Worm (Caenorhabditis elegans): ENCODE measurements around the gene F01D5.7.
A peak's percentile ranks its signal among the peaks of the same experiment; 100 is the strongest.

The F01D5.7 gene

DNA sequence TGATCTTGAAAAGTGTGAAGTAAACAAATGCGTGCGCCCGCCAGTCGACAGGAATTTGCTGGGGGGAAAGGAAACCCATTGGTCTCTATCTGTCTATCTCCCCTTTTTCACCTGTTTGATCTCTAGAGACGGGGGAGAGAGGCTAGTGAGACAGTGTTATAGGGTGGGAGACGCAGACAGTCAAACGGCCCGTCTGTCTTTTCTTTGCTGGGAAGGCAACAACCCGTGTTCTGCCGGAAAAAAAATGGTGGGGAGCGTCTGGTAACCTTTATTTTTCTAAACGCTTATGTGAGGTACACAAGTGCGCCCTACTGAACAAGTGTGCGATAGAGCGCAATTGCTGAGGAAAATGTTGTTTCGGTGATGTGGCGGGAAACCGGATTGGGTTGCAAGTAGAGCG is 42.0 kb downstream of the F01D5.7 start (continued):
- TF ChIP-seq ceh-82 (tag; optimal IDR thresholded peaks at IDR 0.05) (peak in 1 of 3 experiments; percentile 15), nhr-77 (tag; optimal IDR thresholded peaks at IDR 0.05) (peak; percentile 91), jun-1 (tag; optimal IDR thresholded peaks at IDR 0.05) (peak; percentile 75), C16A3.4 (tag; optimal IDR thresholded peaks at IDR 0.05) (peak; percentile 32), dpl-1 (GFP tag; optimal IDR thresholded peaks at IDR 0.05) (peak; percentile 41 to 56 (median 48)), sptf-1 (tag; optimal IDR thresholded peaks at IDR 0.05) (no peak), nhr-71 (tag; optimal IDR thresholded peaks at IDR 0.05) (peak; percentile 89), sox-4 (tag; optimal IDR thresholded peaks at IDR 0.05) (no peak), snpc-4 (tag; optimal IDR thresholded peaks at IDR 0.05) (peak; percentile 64), rnt-1 (tag; optimal IDR thresholded peaks at IDR 0.05) (peak; percentile 68), mab-9 (GFP tag; IDR thresholded peaks at IDR 0.05) (no peak), sup-37 (GFP tag; optimal IDR thresholded peaks at IDR 0.05) (no peak), swsn-7 (tag; optimal IDR thresholded peaks at IDR 0.05) (peak; percentile 60), zip-4 (GFP tag; optimal IDR thresholded peaks at IDR 0.05) (no peak), hlh-4 (tag; optimal IDR thresholded peaks at IDR 0.05) (no peak), C04F5.9 (tag; optimal IDR thresholded peaks at IDR 0.05) (no peak), nhr-84 (tag; optimal IDR thresholded peaks at IDR 0.05) (no peak), pqm-1 (tag; optimal IDR thresholded peaks at IDR 0.05) (no peak), mdl-1 (tag; optimal IDR thresholded peaks at IDR 0.05) (peak in 1 of 2 experiments; percentile 82), ztf-11 (tag; optimal IDR thresholded peaks at IDR 0.05) (peak in 1 of 2 experiments; percentile 4), blmp-1 (tag; optimal IDR thresholded peaks at IDR 0.05) (peak; percentile 77), vab-15 (tag; optimal IDR thresholded peaks at IDR 0.05) (no peak), lin-14 (GFP tag; optimal IDR thresholded peaks at IDR 0.05) (peak; percentile 92), mep-1 (tag; optimal IDR thresholded peaks at IDR 0.05) (peak; percentile 80), pax-3 (tag; optimal IDR thresholded peaks at IDR 0.05) (no peak), zag-1 (tag; optimal IDR thresholded peaks at IDR 0.05) (no peak), lsy-2 (tag; optimal IDR thresholded peaks at IDR 0.05) (peak; percentile 59 to 66), xbp-1 (tag; optimal IDR thresholded peaks at IDR 0.05) (peak; percentile 41), tlp-1 (tag; optimal IDR thresholded peaks at IDR 0.05) (no peak), unc-98 (GFP tag; IDR thresholded peaks at IDR 0.05) (no peak), lir-3 (tag; optimal IDR thresholded peaks at IDR 0.05; ENCODE audit: poor library complexity) (no peak), nhr-19 (GFP tag; conservative IDR thresholded peaks at IDR 0.05) (peak; percentile 80), F16B12.6 (tag; optimal IDR thresholded peaks at IDR 0.05) (peak; percentile 11), fkh-4 (tag; optimal IDR thresholded peaks at IDR 0.05; ENCODE audit: borderline replicate concordance) (no peak), hlh-17 (GFP tag; optimal IDR thresholded peaks at IDR 0.05; ENCODE audit: borderline replicate concordance) (no peak), nhr-20 (tag; optimal IDR thresholded peaks at IDR 0.05) (peak; percentile 91), irx-1 (tag; optimal IDR thresholded peaks at IDR 0.05) (peak; percentile 44), nhr-85 (tag) (peak; percentile 97), aha-1 (tag; optimal IDR thresholded peaks at IDR 0.05) (no peak), unc-62 (GFP tag; optimal IDR thresholded peaks at IDR 0.05) (no peak), elt-3 (tag; optimal IDR thresholded peaks at IDR 0.05) (peak in 4 of 6 experiments; percentile 3 to 65 (median 62)), elt-2 (tag; optimal IDR thresholded peaks at IDR 0.05) (no peak), nhr-76 (tag; optimal IDR thresholded peaks at IDR 0.05) (no peak), ceh-63 (GFP tag; optimal IDR thresholded peaks at IDR 0.05) (no peak), tbx-2 (tag; optimal IDR thresholded peaks at IDR 0.05) (peak; percentile 66), isw-1 (GFP tag; IDR thresholded peaks at IDR 0.05) (no peak), ces-1 (GFP tag; optimal IDR thresholded peaks at IDR 0.05) (no peak), lin-13 (GFP tag; optimal IDR thresholded peaks at IDR 0.05) (peak; percentile 55), ets-5 (GFP tag; IDR thresholded peaks at IDR 0.05) (no peak), ceh-8 (GFP tag; optimal IDR thresholded peaks at IDR 0.05) (no peak), mef-2 (tag; optimal IDR thresholded peaks at IDR 0.05) (no peak), fos-1 (tag; optimal IDR thresholded peaks at IDR 0.05) (no peak), lin-15B (tag; optimal IDR thresholded peaks at IDR 0.05) (peak; percentile 0), unc-30 (tag; optimal IDR thresholded peaks at IDR 0.05) (no peak)

All from whole organism, L1 larva.